Fruit fly (Drosophila melanogaster): ENCODE measurements around the gene CG4074.
A peak's percentile ranks its signal among the peaks of the same experiment; 100 is the strongest.

dm6 chr3L:20815666-20816375 lies 46.5 kb upstream of the CG4074 start, which contains the start of the genes CG3618 and Pka-R1:
- TF ChIP-seq pan (optimal IDR thresholded peaks at IDR 0.05) (no peak), ey (GFP tag; optimal IDR thresholded peaks at IDR 0.05) (no peak), brk (GFP tag; optimal IDR thresholded peaks at IDR 0.05) (no peak), Hr78 (GFP tag; optimal IDR thresholded peaks at IDR 0.05) (no peak), usp (GFP tag; optimal IDR thresholded peaks at IDR 0.05) (no peak), CrebA (GFP tag; optimal IDR thresholded peaks at IDR 0.05; ENCODE audit: borderline replicate concordance) (no peak), foxo (GFP tag; optimal IDR thresholded peaks at IDR 0.05) (no peak), dmrt93B (GFP tag; optimal IDR thresholded peaks at IDR 0.05) (no peak), Jra (GFP tag; optimal IDR thresholded peaks at IDR 0.05) (no peak), Hr83 (GFP tag; optimal IDR thresholded peaks at IDR 0.05; ENCODE audit: poor library complexity, severe bottlenecking) (peak; percentile 14), HLH106 (tag; optimal IDR thresholded peaks at IDR 0.05) (no peak)

Data from whole organism, wandering third instar larva.